Worm (Caenorhabditis elegans) whole organism, L3 larva: ENCODE results near the gene hyl-2.

ENCODE experiments used
- ceh-16 ChIP-seq: sonication (generic microtip); optimal IDR thresholded peaks from 2 replicates; lab custom pipeline; 2017; ENCODE audit warnings: missing biosample characterization, missing genetic modification characterization
- pqm-1 ChIP-seq: fragments of 150-350 bp; optimal IDR thresholded peaks from 2 replicates; lab custom pipeline; 2017; ENCODE audit warnings: missing biosample characterization, missing genetic modification characterization, inconsistent platforms
- snpc-4 ChIP-seq: fragments of 150-350 bp; optimal IDR thresholded peaks from 2 replicates; lab custom pipeline; 2014; ENCODE audit warnings: missing biosample characterization, missing genetic modification characterization

DNA sequence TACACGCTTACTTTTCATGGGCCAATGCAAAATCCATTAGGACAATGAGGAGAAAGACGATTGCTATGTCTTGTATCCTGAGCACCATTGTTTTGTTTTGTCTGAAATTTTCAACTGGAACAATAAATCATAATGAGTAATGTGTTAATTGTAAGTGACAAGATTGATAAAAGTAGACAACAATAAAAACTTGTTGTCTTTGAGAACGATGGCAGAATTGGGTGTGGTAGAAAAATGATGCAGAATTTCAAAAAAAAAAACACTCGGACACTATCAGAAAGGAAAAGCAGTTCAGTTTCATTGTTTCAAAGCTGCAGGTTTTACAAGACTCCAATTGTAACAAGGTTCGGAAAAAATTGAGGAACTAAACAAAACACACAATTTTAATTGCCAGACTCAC is 16.6 kb downstream of the hyl-2 start, which contains the start of gene K02G10.15:
- TF ChIP-seq pqm-1 (tag; lab: Kevin White, UChicago) (no peak), ceh-16 (tag; lab: Kevin White, UChicago) (no peak), snpc-4 (no peak)
